Worm (Caenorhabditis elegans): ENCODE results near the gene bath-28.

DNA sequence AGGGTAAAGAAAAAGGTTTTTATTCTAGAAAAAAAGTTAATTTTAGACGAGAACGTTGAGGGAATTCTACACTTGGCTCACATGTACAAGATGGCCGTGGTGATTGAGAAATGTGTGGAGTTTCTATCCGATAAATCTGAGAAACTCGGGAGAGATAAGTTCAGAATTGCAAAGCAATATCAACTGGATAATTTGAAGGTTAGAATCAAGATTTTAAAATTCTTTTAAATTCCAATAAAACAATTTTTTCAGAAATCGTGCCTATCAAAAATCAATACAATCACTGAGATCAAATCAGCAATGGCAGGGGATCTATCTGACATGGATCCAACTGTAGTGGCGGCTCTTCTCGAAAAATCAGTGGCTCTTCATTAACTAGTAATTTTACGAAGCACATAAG lies 33.5 kb upstream of the bath-28 start, which contains the start of gene Y49F6C.2:
- TF ChIP-seq daf-12 (tag; optimal IDR thresholded peaks at IDR 0.05), result no peak
- no peak for TF ChIP-seq nhr-77 (tag; optimal IDR thresholded peaks at IDR 0.05)
- TF ChIP-seq ceh-82 (tag; optimal IDR thresholded peaks at IDR 0.05), result no peak
- TF ChIP-seq nhr-11 (tag; optimal IDR thresholded peaks at IDR 0.05), result no peak
- TF ChIP-seq zag-1 (tag; optimal IDR thresholded peaks at IDR 0.05), result no peak
- TF ChIP-seq ceh-44 (GFP tag; IDR thresholded peaks at IDR 0.05), result no peak
- TF ChIP-seq snpc-4 (tag; optimal IDR thresholded peaks at IDR 0.05), result no peak
- no peak for TF ChIP-seq php-3 (GFP tag; IDR thresholded peaks at IDR 0.05)
- TF ChIP-seq aly-2 (tag; optimal IDR thresholded peaks at IDR 0.05), result no peak
